Worm (Caenorhabditis elegans): ENCODE data around the gene lron-15.

lron-15 gene

ce11 chrII:6588605-6589292 is 44.1 kb upstream of the lron-15 start, which contains the start of gene icd-1 (continued):
- TF ChIP-seq odd-2 (tag; optimal IDR thresholded peaks at IDR 0.05): no peak
- peak; percentile 78 for TF ChIP-seq ref-2 (tag; optimal IDR thresholded peaks at IDR 0.05)
- TF ChIP-seq ceh-22 (tag; optimal IDR thresholded peaks at IDR 0.05): no peak
- no peak for TF ChIP-seq dmd-4 (tag; optimal IDR thresholded peaks at IDR 0.05; ENCODE audit: borderline replicate concordance)
- TF ChIP-seq ttx-3 (tag; optimal IDR thresholded peaks at IDR 0.05): no peak
- TF ChIP-seq eyg-1 (tag; optimal IDR thresholded peaks at IDR 0.05): no peak
- TF ChIP-seq C38D4.7 (GFP tag; optimal IDR thresholded peaks at IDR 0.05): no peak
- no peak for TF ChIP-seq lin-11 (tag; optimal IDR thresholded peaks at IDR 0.05)
- no peak for TF ChIP-seq pat-9 (tag; optimal IDR thresholded peaks at IDR 0.05)
- no peak for TF ChIP-seq ztf-16 (tag; optimal IDR thresholded peaks at IDR 0.05)
- no peak for TF ChIP-seq K02D7.2 (tag; optimal IDR thresholded peaks at IDR 0.05)
- TF ChIP-seq tbx-2 (tag; optimal IDR thresholded peaks at IDR 0.05): peak; percentile 87
- no peak for TF ChIP-seq pag-3 (tag; optimal IDR thresholded peaks at IDR 0.05; ENCODE audit: borderline replicate concordance)
- TF ChIP-seq ceh-9 (tag; optimal IDR thresholded peaks at IDR 0.05): no peak
- no peak for TF ChIP-seq ceh-24 (tag; optimal IDR thresholded peaks at IDR 0.05)
- no peak for TF ChIP-seq hlh-8 (tag; optimal IDR thresholded peaks at IDR 0.05)
- TF ChIP-seq npax-4 (tag; optimal IDR thresholded peaks at IDR 0.05): no peak

DNA sequence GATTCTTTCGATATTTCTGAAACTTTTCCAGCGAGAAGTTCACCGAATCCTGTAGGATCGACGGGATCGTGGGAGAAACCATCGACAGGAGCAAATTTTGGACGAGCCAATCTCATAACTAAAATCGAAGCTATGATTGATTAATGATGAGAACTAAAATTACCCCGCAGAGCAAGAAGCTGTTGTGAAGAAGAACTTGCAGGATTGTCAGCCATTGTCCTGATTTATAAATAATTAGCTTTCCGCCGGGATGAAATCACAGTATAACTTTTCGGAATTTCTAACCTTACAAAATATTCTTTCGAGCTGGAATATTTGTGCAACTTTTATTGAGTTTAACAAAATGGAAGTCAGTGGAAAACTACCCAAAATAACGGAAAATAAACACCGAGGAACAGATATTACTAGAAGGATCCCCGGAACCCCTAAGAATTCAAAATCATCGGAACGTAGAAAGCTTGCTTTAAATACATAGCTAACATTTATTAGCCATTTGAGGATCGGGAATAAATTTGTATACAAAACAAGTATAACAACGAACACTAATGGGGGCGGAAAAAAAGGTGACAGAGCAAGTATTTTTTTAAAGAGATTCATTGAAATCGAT is 42.7 kb upstream of the lron-15 start, which contains the start of gene C56C10.7:
Gene C56C10.7 (minus strand): TSS at position 312 of the 607 bp plus-strand sequence.
- TF ChIP-seq F13H6.1 (tag; optimal IDR thresholded peaks at IDR 0.05) (no peak), hlh-15 (tag; optimal IDR thresholded peaks at IDR 0.05) (no peak), ama-1 (optimal IDR thresholded peaks at IDR 0.05) (peak; percentile 43)

DNA sequence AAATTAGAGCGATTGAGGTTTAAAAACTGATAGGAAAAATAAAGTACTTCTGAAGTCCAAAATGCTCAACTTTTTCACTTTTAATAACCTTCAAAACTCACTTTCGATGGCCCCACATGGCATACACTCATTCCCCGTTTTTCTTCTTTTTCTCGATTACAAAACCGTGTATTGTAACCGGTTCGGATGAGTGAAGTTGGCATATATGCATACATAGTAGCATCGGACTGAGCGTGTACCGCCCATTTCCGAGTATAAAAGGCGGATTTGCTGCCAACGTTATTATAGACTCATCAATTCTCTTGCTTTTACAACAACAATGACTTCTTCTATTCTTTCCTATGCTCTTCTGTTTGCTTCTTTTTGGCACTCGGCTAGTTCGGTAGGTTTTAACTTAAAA is 38.1 kb upstream of the lron-15 start, which contains the start of gene C56C10.4:
Gene C56C10.4 (plus strand): TSS at position 301 of the 400 bp plus-strand sequence.
- TF ChIP-seq pat-9 (tag; optimal IDR thresholded peaks at IDR 0.05) (no peak), pax-1 (tag; optimal IDR thresholded peaks at IDR 0.05) (no peak), ama-1 (optimal IDR thresholded peaks at IDR 0.05) (no peak), hlh-8 (tag; optimal IDR thresholded peaks at IDR 0.05) (no peak), mec-3 (tag; optimal IDR thresholded peaks at IDR 0.05; ENCODE audit: borderline replicate concordance) (no peak), lim-6 (tag; optimal IDR thresholded peaks at IDR 0.05) (no peak), pqm-1 (tag; optimal IDR thresholded peaks at IDR 0.05) (no peak), T23F11.4 (GFP tag; optimal IDR thresholded peaks at IDR 0.05) (no peak), unc-86 (tag; optimal IDR thresholded peaks at IDR 0.05) (no peak), K02D7.2 (tag; optimal IDR thresholded peaks at IDR 0.05) (no peak), hlh-13 (GFP tag; optimal IDR thresholded peaks at IDR 0.05) (no peak), tbx-7 (tag; optimal IDR thresholded peaks at IDR 0.05) (no peak)

DNA sequence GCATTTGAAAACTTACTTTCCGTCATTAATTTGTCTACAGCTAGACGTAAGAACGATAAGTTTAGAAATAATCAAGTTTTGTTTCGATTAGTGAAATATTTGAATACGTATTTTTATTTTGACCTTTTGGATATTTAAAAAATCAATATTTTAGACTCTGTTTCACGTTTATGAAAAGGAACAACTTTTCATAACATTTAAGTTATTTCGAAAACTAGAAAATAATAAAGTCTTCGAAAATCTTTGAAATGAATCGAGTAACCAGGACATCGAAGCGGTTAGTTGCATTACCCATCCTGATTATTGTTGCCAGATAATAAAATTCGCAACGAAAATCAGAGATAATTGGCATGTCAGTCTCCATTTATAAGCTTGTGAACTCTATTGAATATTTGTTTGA is 36.5 kb upstream of the lron-15 start, which contains the start of gene C56C10.6:
Gene C56C10.6 (minus strand): TSS at position 101 of the 400 bp plus-strand sequence.
- no peak for TF ChIP-seq sdc-2 (tag; optimal IDR thresholded peaks at IDR 0.05)
- no peak for TF ChIP-seq K09A11.1 (tag; optimal IDR thresholded peaks at IDR 0.05; ENCODE audit: insufficient read depth)
- TF ChIP-seq unc-42 (tag; optimal IDR thresholded peaks at IDR 0.05): no peak
- TF ChIP-seq ceh-6 (GFP tag; optimal IDR thresholded peaks at IDR 0.05): no peak
- TF ChIP-seq ceh-9 (tag; optimal IDR thresholded peaks at IDR 0.05): no peak
- no peak for TF ChIP-seq hlh-15 (tag; optimal IDR thresholded peaks at IDR 0.05)
- TF ChIP-seq unc-55 (GFP tag; optimal IDR thresholded peaks at IDR 0.05): no peak
- TF ChIP-seq tbx-7 (tag; optimal IDR thresholded peaks at IDR 0.05): no peak
- no peak for TF ChIP-seq lim-6 (tag; optimal IDR thresholded peaks at IDR 0.05)
- no peak for TF ChIP-seq dmd-4 (tag; optimal IDR thresholded peaks at IDR 0.05; ENCODE audit: borderline replicate concordance)
- no peak for TF ChIP-seq Y22D7AL.16 (tag; optimal IDR thresholded peaks at IDR 0.05)
- TF ChIP-seq sox-4 (tag; optimal IDR thresholded peaks at IDR 0.05): no peak
- TF ChIP-seq mec-3 (tag; optimal IDR thresholded peaks at IDR 0.05; ENCODE audit: borderline replicate concordance): no peak
- no peak for TF ChIP-seq ztf-16 (tag; optimal IDR thresholded peaks at IDR 0.05)
- TF ChIP-seq pha-4 (tag; optimal IDR thresholded peaks at IDR 0.05): no peak
- TF ChIP-seq elt-2 (tag; optimal IDR thresholded peaks at IDR 0.05): no peak
- no peak for TF ChIP-seq F13H6.1 (tag; optimal IDR thresholded peaks at IDR 0.05)
- TF ChIP-seq pat-9 (tag; optimal IDR thresholded peaks at IDR 0.05): no peak
- TF ChIP-seq hlh-30 (tag; optimal IDR thresholded peaks at IDR 0.05; ENCODE audit: insufficient read depth): no peak
- no peak for TF ChIP-seq hlh-13 (GFP tag; optimal IDR thresholded peaks at IDR 0.05)
